Fruit fly (Drosophila melanogaster) whole organism, wandering third instar larva: Measurements from ENCODE around the gene Stip1.

Source experiments
- Dfd ChIP-seq: fragments of >200 bp; optimal IDR thresholded peaks from 2 replicates; lab custom pipeline; 2017; ENCODE audit warnings: missing biosample characterization, missing genetic modification characterization
- Hnf4 ChIP-seq: fragments of 200-800 bp; sonication (Bioruptor generic); optimal IDR thresholded peaks from 2 replicates; lab custom pipeline; 2016; ENCODE audit warnings: missing biosample characterization, mild to moderate bottlenecking, missing genetic modification characterization
- br ChIP-seq: fragments of 200-800 bp; sonication (Bioruptor generic); optimal IDR thresholded peaks from 2 replicates; lab custom pipeline; 2016; ENCODE audit warnings: missing biosample characterization, missing genetic modification characterization
- fru ChIP-seq: fragments of 200-800 bp; sonication (Bioruptor generic); optimal IDR thresholded peaks from 3 replicates; lab custom pipeline; 2016; ENCODE audit warnings: missing biosample characterization, mild to moderate bottlenecking, missing genetic modification characterization
- usp ChIP-seq: fragments of >200 bp; optimal IDR thresholded peaks from 2 replicates; lab custom pipeline; 2017; ENCODE audit warnings: missing biosample characterization, missing genetic modification characterization

dm6 chr2L:249048-249825, 45.7 kb upstream of the Stip1 start:
- TF ChIP-seq Hnf4 (GFP tag; lab: Kevin White, UChicago), result peak; percentile 27
- peak; percentile 52 for TF ChIP-seq br
- TF ChIP-seq fru (GFP tag; lab: Kevin White, UChicago), result peak; percentile 40
- no peak for TF ChIP-seq Dfd (GFP tag; lab: Kevin White, UChicago)
- TF ChIP-seq usp (GFP tag; lab: Kevin White, UChicago), result no peak
